Worm (Caenorhabditis elegans): ENCODE data around the gene magi-1.

Gene magi-1

DNA sequence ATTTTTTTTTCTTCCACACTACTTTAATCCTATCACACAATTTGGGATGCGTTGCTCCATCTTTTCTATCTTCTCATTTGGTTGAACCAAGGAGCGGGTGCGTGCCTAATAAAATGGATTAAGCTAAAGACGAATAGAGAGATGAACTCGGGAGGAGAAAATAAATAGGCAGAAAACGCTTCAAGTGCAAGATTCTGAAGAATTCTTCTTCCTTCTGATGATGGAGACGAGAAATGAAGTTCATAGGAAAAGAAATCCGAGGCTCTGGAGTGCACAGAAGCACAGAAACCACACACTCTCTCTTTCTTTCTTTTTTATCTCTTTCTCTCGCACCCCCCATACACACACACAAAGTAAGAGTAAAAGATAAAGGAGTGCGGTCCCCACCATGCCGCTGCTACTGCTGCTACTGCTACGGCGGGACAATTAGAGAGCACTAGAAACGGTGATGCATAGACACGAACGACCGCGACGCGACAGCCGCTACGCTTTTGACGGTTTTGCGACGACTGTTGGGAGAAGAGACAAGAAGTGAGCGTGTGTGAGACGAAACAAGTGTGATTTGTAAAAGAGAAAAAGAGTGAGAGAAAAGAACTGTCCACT, 22.7 kb upstream of the magi-1 start (continued):
- peak; percentile 47 for TF ChIP-seq ama-1 (optimal IDR thresholded peaks at IDR 0.05)
- TF ChIP-seq egl-5 (tag; optimal IDR thresholded peaks at IDR 0.05), result no peak
- TF ChIP-seq ceh-16 (tag; optimal IDR thresholded peaks at IDR 0.05), result no peak
- TF ChIP-seq nfya-1 (tag; optimal IDR thresholded peaks at IDR 0.05; ENCODE audit: insufficient read depth), result peak; percentile 84
- no peak for TF ChIP-seq aly-2 (tag; optimal IDR thresholded peaks at IDR 0.05)

DNA sequence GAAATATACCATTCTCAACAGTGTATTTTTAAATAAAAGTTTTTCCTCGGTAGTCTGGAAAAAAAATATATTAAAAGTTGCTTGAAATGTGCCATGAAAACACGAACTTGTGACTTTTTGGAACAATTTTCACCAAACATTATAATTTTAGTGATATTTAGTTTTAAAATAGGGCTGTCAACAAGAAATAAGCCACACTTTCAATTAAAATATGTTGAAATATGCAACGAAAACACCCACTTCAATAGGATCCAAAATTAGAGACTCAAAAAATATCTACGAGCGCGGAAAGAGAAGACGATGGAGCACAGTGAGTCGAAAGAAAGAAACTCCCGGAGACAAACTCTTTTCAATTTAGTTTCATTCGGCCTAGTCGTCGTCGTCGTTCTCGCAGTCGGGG, 21.3 kb upstream of the magi-1 start, which contains the start of gene ZK792.12:
ZK792.12 (plus strand) TSS at position 301 of the 400 bp plus-strand sequence.
- TF ChIP-seq tbx-2 (tag; optimal IDR thresholded peaks at IDR 0.05), result no peak
- TF ChIP-seq skn-1 (tag; optimal IDR thresholded peaks at IDR 0.05), result no peak
- TF ChIP-seq nhr-25 (tag; optimal IDR thresholded peaks at IDR 0.05), result no peak
- no peak for TF ChIP-seq egl-27 (tag; optimal IDR thresholded peaks at IDR 0.05)
- no peak for TF ChIP-seq nhr-67 (tag; optimal IDR thresholded peaks at IDR 0.05)
- no peak for TF ChIP-seq ztf-4 (tag; optimal IDR thresholded peaks at IDR 0.05)
- TF ChIP-seq nhr-11 (tag; optimal IDR thresholded peaks at IDR 0.05), result no peak
- TF ChIP-seq lin-39 (tag; optimal IDR thresholded peaks at IDR 0.05), result no peak
- TF ChIP-seq nhr-28 (tag; optimal IDR thresholded peaks at IDR 0.05), result no peak
- no peak for TF ChIP-seq elt-2 (tag; optimal IDR thresholded peaks at IDR 0.05)
- no peak for TF ChIP-seq fkh-2 (tag; optimal IDR thresholded peaks at IDR 0.05)
- no peak for TF ChIP-seq pqm-1 (tag; optimal IDR thresholded peaks at IDR 0.05)
- no peak for TF ChIP-seq ceh-82 (tag; optimal IDR thresholded peaks at IDR 0.05)
- TF ChIP-seq ama-1 (optimal IDR thresholded peaks at IDR 0.05), result no peak
- no peak for TF ChIP-seq ZK546.5 (tag; optimal IDR thresholded peaks at IDR 0.05)
- no peak for TF ChIP-seq ceh-9 (tag; optimal IDR thresholded peaks at IDR 0.05)
- TF ChIP-seq snpc-4 (tag; optimal IDR thresholded peaks at IDR 0.05), result no peak

DNA sequence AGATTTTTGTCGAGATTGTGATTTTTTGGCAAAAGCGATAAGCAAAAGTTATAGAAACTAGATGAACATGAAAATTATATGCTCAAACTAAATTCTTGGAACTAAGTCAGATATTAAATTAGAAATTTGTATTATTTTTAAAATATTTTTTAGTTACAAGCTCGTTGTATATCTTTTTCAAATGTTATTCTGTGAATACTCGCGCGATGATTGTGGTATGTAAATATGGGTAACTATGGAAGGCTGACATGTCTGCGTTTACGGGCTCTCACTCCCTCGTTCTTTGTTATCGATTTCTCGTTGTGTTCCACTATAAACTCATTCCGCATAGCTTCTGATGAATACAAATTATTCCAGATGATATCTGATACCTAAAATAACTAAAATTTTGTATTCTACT, 20.7 kb upstream of the magi-1 start, which contains the start of gene ZK792.7:
ZK792.7 (plus strand) TSS at position 301 of the 400 bp plus-strand sequence.
- TF ChIP-seq ama-1 (optimal IDR thresholded peaks at IDR 0.05) (no peak), elt-3 (tag; optimal IDR thresholded peaks at IDR 0.05) (no peak), lsy-12 (tag; optimal IDR thresholded peaks at IDR 0.05) (no peak)

DNA sequence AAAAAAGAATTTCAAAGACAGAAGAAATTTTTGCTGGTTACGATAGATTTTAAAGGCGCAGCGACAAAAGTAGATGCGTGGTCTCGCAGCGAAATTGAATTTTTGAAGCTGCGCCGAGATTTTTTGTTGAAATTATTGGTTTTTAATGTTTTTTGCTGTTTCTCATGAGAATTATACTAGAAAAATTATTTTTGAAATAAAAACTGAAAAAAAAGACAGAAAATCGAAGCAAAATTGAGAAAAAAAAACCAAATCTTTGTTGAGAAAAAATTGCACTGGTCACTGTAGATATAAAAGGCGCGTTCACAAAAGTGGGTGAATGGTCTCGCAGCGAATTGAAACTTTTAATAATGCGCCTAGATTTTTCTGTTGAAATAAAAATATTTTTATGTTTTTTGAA, 19.2 kb upstream of the magi-1 start:
- TF ChIP-seq nhr-23 (tag; optimal IDR thresholded peaks at IDR 0.05) (peak; percentile 6), egl-27 (tag; optimal IDR thresholded peaks at IDR 0.05) (no peak)

DNA sequence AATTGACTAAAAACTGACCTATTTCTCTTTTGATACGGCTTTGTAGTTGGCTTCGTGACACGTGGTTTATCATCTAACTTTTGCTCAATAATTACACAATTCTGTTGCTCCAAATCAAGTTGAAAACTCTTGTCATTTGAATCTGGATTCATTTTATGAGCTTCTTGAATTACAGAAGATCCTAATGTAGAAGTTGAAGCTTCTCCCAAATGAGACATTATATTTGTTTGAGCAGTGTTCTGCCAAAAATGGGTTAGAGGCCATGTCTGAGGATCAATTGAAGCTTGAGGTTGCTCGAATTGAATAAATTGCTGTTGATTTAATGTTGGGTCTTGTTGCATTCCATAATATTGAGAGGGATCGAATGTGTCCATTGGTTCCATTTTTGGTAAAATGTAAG, 17.3 kb upstream of the magi-1 start:
- no peak for TF ChIP-seq nhr-237 (tag; optimal IDR thresholded peaks at IDR 0.05)

DNA sequence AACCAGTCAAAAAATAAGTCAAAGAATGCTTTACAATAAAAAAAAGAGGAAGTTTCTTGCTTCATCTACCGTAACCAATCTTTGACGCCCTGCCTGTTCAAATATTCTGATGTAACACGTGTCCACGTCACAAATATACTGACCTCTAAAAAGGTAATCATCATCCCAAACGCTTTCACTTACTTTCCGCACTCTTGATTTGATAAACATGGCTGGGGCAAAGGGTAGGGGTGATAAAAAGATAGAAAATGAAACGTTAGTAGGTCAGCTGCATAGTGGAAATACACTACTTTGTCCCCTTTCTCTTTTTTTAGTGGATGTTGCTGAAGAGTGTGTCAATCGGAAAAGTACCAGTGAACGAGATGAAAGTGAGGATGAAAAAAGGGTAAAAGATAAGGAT, 14.7 kb upstream of the magi-1 start:
- TF ChIP-seq nhr-23 (tag; optimal IDR thresholded peaks at IDR 0.05) (peak; percentile 89), ceh-28 (tag; optimal IDR thresholded peaks at IDR 0.05) (no peak), mml-1 (tag; optimal IDR thresholded peaks at IDR 0.05) (no peak), ztf-4 (tag; optimal IDR thresholded peaks at IDR 0.05) (no peak), elt-3 (tag; optimal IDR thresholded peaks at IDR 0.05) (peak in 1 of 3 experiments; percentile 75), nhr-43 (tag; optimal IDR thresholded peaks at IDR 0.05; ENCODE audit: poor library complexity, severe bottlenecking) (peak; percentile 50), ceh-82 (tag; optimal IDR thresholded peaks at IDR 0.05) (no peak), nhr-25 (tag; optimal IDR thresholded peaks at IDR 0.05) (peak; percentile 77), daf-12 (tag; optimal IDR thresholded peaks at IDR 0.05) (no peak)

DNA sequence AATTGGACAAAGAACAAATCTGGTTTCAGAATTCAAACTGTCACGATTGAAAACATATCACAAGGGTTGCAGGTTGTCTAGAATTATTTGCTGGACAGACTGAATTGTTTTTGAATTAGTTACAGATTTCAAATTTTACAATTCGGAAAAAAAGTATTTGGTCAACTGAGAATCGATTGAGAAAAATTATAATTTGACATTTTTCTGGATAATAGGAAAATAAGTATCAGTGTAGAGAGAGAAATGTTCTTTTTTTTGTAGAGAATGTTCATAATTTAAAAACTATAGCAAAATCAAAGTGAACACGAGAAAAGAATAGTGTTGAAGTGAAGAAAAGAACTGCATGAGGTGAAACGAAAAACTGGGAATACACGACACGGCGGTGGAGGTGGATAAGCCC, 14.1 kb upstream of the magi-1 start, which contains the start of gene dpy-20:
dpy-20 (minus strand) TSS at position 101 of the 400 bp plus-strand sequence.
- TF ChIP-seq nhr-25 (tag; optimal IDR thresholded peaks at IDR 0.05), result peak; percentile 24
- no peak for TF ChIP-seq nhr-237 (tag; optimal IDR thresholded peaks at IDR 0.05)

All from whole organism, L3 larva.